Worm (Caenorhabditis elegans) whole organism, L3 larva: ENCODE results near the gene srh-218.

ENCODE experiments used
- R02D3.7 ChIP-seq: fragments of 150-350 bp; optimal IDR thresholded peaks from 2 replicates; lab custom pipeline; 2014; ENCODE audit warnings: missing biosample characterization, missing genetic modification characterization
- ZK546.5 ChIP-seq: sonication (generic microtip); optimal IDR thresholded peaks from 2 replicates; lab custom pipeline; 2017; ENCODE audit warnings: missing biosample characterization, missing genetic modification characterization
- aly-2 ChIP-seq: fragments of 150-350 bp; optimal IDR thresholded peaks from 2 replicates; lab custom pipeline; 2014; ENCODE audit warnings: missing biosample characterization, missing genetic modification characterization
- ama-1 ChIP-seq: fragments of 150-350 bp; optimal IDR thresholded peaks from 2 replicates; lab custom pipeline; 2018
- ceh-16 ChIP-seq: sonication (generic microtip); optimal IDR thresholded peaks from 2 replicates; lab custom pipeline; 2017; ENCODE audit warnings: missing biosample characterization, missing genetic modification characterization
- ceh-28 ChIP-seq: fragments of 150-350 bp; optimal IDR thresholded peaks from 2 replicates; lab custom pipeline; 2014; ENCODE audit warnings: missing biosample characterization, missing genetic modification reagents, missing genetic modification characterization
- ceh-9 ChIP-seq: sonication (generic microtip); optimal IDR thresholded peaks from 2 replicates; lab custom pipeline; 2018; ENCODE audit warnings: missing biosample characterization, missing genetic modification characterization
- egl-27 ChIP-seq: sonication (generic microtip); optimal IDR thresholded peaks from 4 replicates; lab custom pipeline; 2017; ENCODE audit warnings: missing biosample characterization, missing genetic modification reagents, missing genetic modification characterization
- egl-5 ChIP-seq: fragments of 150-350 bp; optimal IDR thresholded peaks from 2 replicates; lab custom pipeline; 2017; ENCODE audit warnings: missing biosample characterization, missing genetic modification reagents, missing genetic modification characterization, inconsistent platforms
- elt-2 ChIP-seq: sonication (generic microtip); optimal IDR thresholded peaks from 2 replicates; lab custom pipeline; 2016; ENCODE audit warnings: missing genetic modification reagents, mild to moderate bottlenecking, missing genetic modification characterization, missing compliant biosample characterization
- elt-3 ChIP-seq, 3 experiments: fragments of 150-350 bp in 1 of 3; sonication (generic microtip) in 2 of 3; optimal IDR thresholded peaks; 2 replicates in 2 of 3; 4 replicates in 1 of 3; lab custom pipeline; 2014 to 2017; ENCODE audit warnings: missing biosample characterization in 3 of 3, missing genetic modification characterization in 3 of 3
- eor-1 ChIP-seq, 2 experiments: fragments of 150-350 bp; optimal IDR thresholded peaks; 2 replicates each; lab custom pipeline; 2014 to 2018; ENCODE audit warnings: missing biosample characterization in 2 of 2, missing genetic modification characterization in 2 of 2
- fkh-10 ChIP-seq: sonication (generic microtip); optimal IDR thresholded peaks from 2 replicates; lab custom pipeline; 2017; ENCODE audit warnings: missing biosample characterization, missing genetic modification reagents, missing genetic modification characterization
- fos-1 ChIP-seq: fragments of 150-350 bp; optimal IDR thresholded peaks from 2 replicates; lab custom pipeline; 2014; ENCODE audit warnings: missing biosample characterization, missing genetic modification characterization
- hmg-11 ChIP-seq: sonication (generic microtip); optimal IDR thresholded peaks from 2 replicates; lab custom pipeline; 2016; ENCODE audit warnings: missing genetic modification characterization, missing compliant biosample characterization
- jun-1 ChIP-seq: fragments of 150-350 bp; optimal IDR thresholded peaks from 2 replicates; lab custom pipeline; 2014; ENCODE audit warnings: missing biosample characterization, missing genetic modification reagents, missing genetic modification characterization
- lin-15B ChIP-seq: fragments of 150-350 bp; optimal IDR thresholded peaks from 2 replicates; lab custom pipeline; 2014; ENCODE audit warnings: missing biosample characterization, missing genetic modification characterization
- lin-39 ChIP-seq: fragments of 150-350 bp; optimal IDR thresholded peaks from 2 replicates; lab custom pipeline; 2018; ENCODE audit warnings: missing biosample characterization, missing genetic modification reagents, missing genetic modification characterization
- lsy-12 ChIP-seq: sonication (generic microtip); optimal IDR thresholded peaks from 2 replicates; lab custom pipeline; 2016; ENCODE audit warnings: mild to moderate bottlenecking, missing genetic modification characterization, missing compliant biosample characterization
- mdl-1 ChIP-seq: fragments of 150-350 bp; optimal IDR thresholded peaks from 2 replicates; lab custom pipeline; 2014; ENCODE audit warnings: missing biosample characterization, missing genetic modification characterization
- mml-1 ChIP-seq: fragments of 150-350 bp; sonication (generic microtip); optimal IDR thresholded peaks from 3 replicates; lab custom pipeline; 2014; ENCODE audit warnings: missing biosample characterization, missing genetic modification characterization
- nfya-1 ChIP-seq: sonication (generic microtip); optimal IDR thresholded peaks from 2 replicates; lab custom pipeline; 2017; ENCODE audit warnings: missing genetic modification characterization, mild to moderate bottlenecking, missing compliant biosample characterization, antibody characterized with exemption, moderate library complexity; ENCODE audit not compliant: insufficient read depth
- nhr-12 ChIP-seq: fragments of 150-350 bp; optimal IDR thresholded peaks from 2 replicates; lab custom pipeline; 2014; ENCODE audit warnings: missing biosample characterization, missing genetic modification characterization
- nhr-23 ChIP-seq: fragments of 150-350 bp; optimal IDR thresholded peaks from 2 replicates; lab custom pipeline; 2014; ENCODE audit warnings: missing biosample characterization, missing genetic modification reagents, missing genetic modification characterization
- nhr-237 ChIP-seq: fragments of 150-350 bp; optimal IDR thresholded peaks from 2 replicates; lab custom pipeline; 2014; ENCODE audit warnings: missing biosample characterization, missing genetic modification characterization
- nhr-25 ChIP-seq: sonication (generic microtip); optimal IDR thresholded peaks from 2 replicates; lab custom pipeline; 2017; ENCODE audit warnings: missing biosample characterization, missing genetic modification characterization
- nhr-28 ChIP-seq: fragments of 150-350 bp; optimal IDR thresholded peaks from 2 replicates; lab custom pipeline; 2014; ENCODE audit warnings: missing biosample characterization, missing genetic modification characterization
- nhr-43 ChIP-seq: sonication (generic microtip); optimal IDR thresholded peaks from 2 replicates; lab custom pipeline; 2016; ENCODE audit warnings: mild to moderate bottlenecking, missing genetic modification characterization, missing compliant biosample characterization; ENCODE audit not compliant: poor library complexity, severe bottlenecking
- nhr-76 ChIP-seq: fragments of 150-350 bp; sonication (generic microtip); optimal IDR thresholded peaks from 5 replicates; lab custom pipeline; 2014; ENCODE audit warnings: missing biosample characterization, missing genetic modification characterization
- pha-4 ChIP-seq: fragments of 150-350 bp; optimal IDR thresholded peaks from 2 replicates; lab custom pipeline; 2014; ENCODE audit warnings: missing biosample characterization, missing genetic modification reagents, missing genetic modification characterization
- pqm-1 ChIP-seq: fragments of 150-350 bp; optimal IDR thresholded peaks from 2 replicates; lab custom pipeline; 2017; ENCODE audit warnings: missing biosample characterization, missing genetic modification characterization, inconsistent platforms
- sea-2 ChIP-seq: fragments of 150-350 bp; sonication (generic microtip); optimal IDR thresholded peaks from 4 replicates; lab custom pipeline; 2014; ENCODE audit warnings: missing biosample characterization, missing genetic modification reagents, missing genetic modification characterization
- skn-1 ChIP-seq: fragments of 150-350 bp; optimal IDR thresholded peaks from 2 replicates; lab custom pipeline; 2014; ENCODE audit warnings: missing biosample characterization, missing genetic modification characterization
- snpc-4 ChIP-seq: fragments of 150-350 bp; optimal IDR thresholded peaks from 2 replicates; lab custom pipeline; 2014; ENCODE audit warnings: missing biosample characterization, missing genetic modification characterization
- tbx-2 ChIP-seq: sonication (generic microtip); optimal IDR thresholded peaks from 2 replicates; lab custom pipeline; 2016; ENCODE audit warnings: mild to moderate bottlenecking, missing genetic modification characterization, missing compliant biosample characterization
- unc-39 ChIP-seq: sonication (generic microtip); optimal IDR thresholded peaks from 4 replicates; lab custom pipeline; 2017; ENCODE audit warnings: missing biosample characterization, missing genetic modification characterization
- unc-62 ChIP-seq: fragments of 150-350 bp; sonication (generic microtip); optimal IDR thresholded peaks from 4 replicates; lab custom pipeline; 2014; ENCODE audit warnings: missing biosample characterization, missing genetic modification reagents, missing genetic modification characterization
- zag-1 ChIP-seq: fragments of 150-350 bp; optimal IDR thresholded peaks from 2 replicates; lab custom pipeline; 2014; ENCODE audit warnings: missing biosample characterization, missing genetic modification characterization
- ztf-11 ChIP-seq: fragments of 150-350 bp; optimal IDR thresholded peaks from 2 replicates; lab custom pipeline; 2014; ENCODE audit warnings: missing biosample characterization, missing genetic modification characterization

Gene srh-218

ce11 chrV:15503603-15504002, 9.8 kb downstream of the srh-218 start:
- TF ChIP-seq nhr-43 (tag; lab: Kevin White, UChicago) (no peak), nhr-76 (tag; lab: Kevin White, UChicago) (no peak), elt-2 (tag; lab: Kevin White, UChicago) (no peak), ZK546.5 (tag; lab: Kevin White, UChicago) (no peak), egl-27 (tag; lab: Kevin White, UChicago) (no peak), tbx-2 (no peak), mml-1 (tag; lab: Kevin White, UChicago) (no peak), fkh-10 (no peak), lin-39 (tag; lab: Kevin White, UChicago) (no peak), ceh-9 (tag; lab: Kevin White, UChicago) (no peak), mdl-1 (no peak), nhr-237 (tag; lab: Kevin White, UChicago) (no peak), ceh-16 (tag; lab: Kevin White, UChicago) (no peak), eor-1 (tag; optimal IDR thresholded peaks at IDR 0.05; lab: Kevin White, UChicago) (no peak), zag-1 (tag; lab: Kevin White, UChicago) (no peak), nhr-28 (tag; lab: Kevin White, UChicago) (no peak), lsy-12 (tag; lab: Kevin White, UChicago) (no peak), unc-62 (GFP tag; lab: Kevin White, UChicago) (no peak)

ce11 chrV:15505068-15505467, 11.3 kb downstream of the srh-218 start:
- TF ChIP-seq ceh-16 (tag; lab: Kevin White, UChicago) (peak; percentile 2), mml-1 (tag; lab: Kevin White, UChicago) (no peak), fos-1 (tag; lab: Kevin White, UChicago) (no peak), ZK546.5 (tag; lab: Kevin White, UChicago) (no peak), nhr-23 (tag; lab: Kevin White, UChicago) (no peak), tbx-2 (no peak), pha-4 (no peak), nhr-12 (no peak), elt-3 (tag; optimal IDR thresholded peaks at IDR 0.05; lab: Kevin White, UChicago) (no peak), pqm-1 (tag; lab: Kevin White, UChicago) (peak; percentile 34), unc-62 (GFP tag; lab: Kevin White, UChicago) (no peak), lin-39 (tag; lab: Kevin White, UChicago) (peak; percentile 8), sea-2 (GFP tag; lab: Kevin White, UChicago) (no peak), egl-27 (tag; lab: Kevin White, UChicago) (no peak), unc-39 (tag; lab: Kevin White, UChicago) (no peak), nfya-1 (no peak), ceh-28 (tag; lab: Kevin White, UChicago) (no peak), ztf-11 (tag; lab: Kevin White, UChicago) (no peak), elt-2 (tag; lab: Kevin White, UChicago) (peak; percentile 52), nhr-237 (tag; lab: Kevin White, UChicago) (no peak), nhr-76 (tag; lab: Kevin White, UChicago) (no peak)

ce11 chrV:15511613-15512216, 17.9 kb downstream of the srh-218 start, which contains the start of gene rpl-38:
TSS of gene rpl-38 (plus strand) at chrV:15512166.
- TF ChIP-seq aly-2: no peak
- peak; percentile 74 for TF ChIP-seq pqm-1 (tag; lab: Kevin White, UChicago)
- TF ChIP-seq jun-1 (tag; lab: Kevin White, UChicago): peak; percentile 44
- peak; percentile 72 for TF ChIP-seq R02D3.7 (tag; lab: Kevin White, UChicago)
- TF ChIP-seq elt-3 (tag; optimal IDR thresholded peaks at IDR 0.05; lab: Kevin White, UChicago): no peak
- TF ChIP-seq lin-15B (tag; lab: Kevin White, UChicago): peak; percentile 82
- peak; percentile 41 for TF ChIP-seq nhr-43 (tag; lab: Kevin White, UChicago)
- peak; percentile 95 for TF ChIP-seq pha-4
- peak; percentile 69 for TF ChIP-seq nhr-25 (tag; lab: Kevin White, UChicago)
- TF ChIP-seq zag-1 (tag; lab: Kevin White, UChicago): no peak
- peak; percentile 94 for TF ChIP-seq lin-39 (tag; lab: Kevin White, UChicago)
- TF ChIP-seq lsy-12 (tag; lab: Kevin White, UChicago): peak; percentile 47
- peak; percentile 81 for TF ChIP-seq snpc-4 (tag; lab: Kevin White, UChicago)
- TF ChIP-seq nhr-12: no peak
- TF ChIP-seq egl-5 (tag; lab: Kevin White, UChicago): peak; percentile 88
- peak; percentile 59 for TF ChIP-seq elt-2 (tag; lab: Kevin White, UChicago)
- no peak for TF ChIP-seq nhr-76 (tag; lab: Kevin White, UChicago)
- TF ChIP-seq nfya-1: peak; percentile 95
- TF ChIP-seq egl-27 (tag; lab: Kevin White, UChicago): peak; percentile 27
- TF ChIP-seq tbx-2: peak; percentile 30
- TF ChIP-seq fkh-10: peak; percentile 70
- no peak for TF ChIP-seq nhr-28 (tag; lab: Kevin White, UChicago)
- no peak for TF ChIP-seq ZK546.5 (tag; lab: Kevin White, UChicago)
- no peak for TF ChIP-seq ama-1 (lab: Kevin White, UChicago)
- TF ChIP-seq nhr-23 (tag; lab: Kevin White, UChicago): peak; percentile 88
- peak; percentile 84 for TF ChIP-seq hmg-11 (tag; lab: Kevin White, UChicago)
- peak; percentile 48 for TF ChIP-seq ceh-28 (tag; lab: Kevin White, UChicago)
- TF ChIP-seq skn-1: peak; percentile 75
- TF ChIP-seq ceh-16 (tag; lab: Kevin White, UChicago): no peak
